Worm (Caenorhabditis elegans) whole organism, L3 larva: ENCODE measurements around the gene cept-2.

Experiments used
- R02D3.7 ChIP-seq: fragments of 150-350 bp; optimal IDR thresholded peaks from 2 replicates; lab custom pipeline; 2014; ENCODE audit warnings: missing biosample characterization, missing genetic modification characterization
- ZK546.5 ChIP-seq: sonication (generic microtip); optimal IDR thresholded peaks from 2 replicates; lab custom pipeline; 2017; ENCODE audit warnings: missing biosample characterization, missing genetic modification characterization
- aly-2 ChIP-seq: fragments of 150-350 bp; optimal IDR thresholded peaks from 2 replicates; lab custom pipeline; 2014; ENCODE audit warnings: missing biosample characterization, missing genetic modification characterization
- ama-1 ChIP-seq: fragments of 150-350 bp; optimal IDR thresholded peaks from 2 replicates; lab custom pipeline; 2018
- ceh-16 ChIP-seq: sonication (generic microtip); optimal IDR thresholded peaks from 2 replicates; lab custom pipeline; 2017; ENCODE audit warnings: missing biosample characterization, missing genetic modification characterization
- ceh-82 ChIP-seq: fragments of 150-350 bp; optimal IDR thresholded peaks from 2 replicates; lab custom pipeline; 2014; ENCODE audit warnings: missing biosample characterization, missing genetic modification characterization
- daf-12 ChIP-seq: fragments of 150-350 bp; optimal IDR thresholded peaks from 2 replicates; lab custom pipeline; 2014; ENCODE audit warnings: missing biosample characterization, missing genetic modification reagents, missing genetic modification characterization
- egl-27 ChIP-seq: sonication (generic microtip); optimal IDR thresholded peaks from 4 replicates; lab custom pipeline; 2017; ENCODE audit warnings: missing biosample characterization, missing genetic modification reagents, missing genetic modification characterization
- egl-5 ChIP-seq: fragments of 150-350 bp; optimal IDR thresholded peaks from 2 replicates; lab custom pipeline; 2017; ENCODE audit warnings: missing biosample characterization, missing genetic modification reagents, missing genetic modification characterization, inconsistent platforms
- elt-2 ChIP-seq: sonication (generic microtip); optimal IDR thresholded peaks from 2 replicates; lab custom pipeline; 2016; ENCODE audit warnings: missing genetic modification reagents, mild to moderate bottlenecking, missing genetic modification characterization, missing compliant biosample characterization
- elt-3 ChIP-seq, 3 experiments: fragments of 150-350 bp in 1 of 3; sonication (generic microtip) in 2 of 3; optimal IDR thresholded peaks; 2 replicates in 2 of 3; 4 replicates in 1 of 3; lab custom pipeline; 2014 to 2017; ENCODE audit warnings: missing biosample characterization in 3 of 3, missing genetic modification characterization in 3 of 3
- fkh-10 ChIP-seq: sonication (generic microtip); optimal IDR thresholded peaks from 2 replicates; lab custom pipeline; 2017; ENCODE audit warnings: missing biosample characterization, missing genetic modification reagents, missing genetic modification characterization
- fkh-2 ChIP-seq: fragments of 150-350 bp; optimal IDR thresholded peaks from 2 replicates; lab custom pipeline; 2014; ENCODE audit warnings: missing biosample characterization, missing genetic modification reagents, missing genetic modification characterization
- fos-1 ChIP-seq: fragments of 150-350 bp; optimal IDR thresholded peaks from 2 replicates; lab custom pipeline; 2014; ENCODE audit warnings: missing biosample characterization, missing genetic modification characterization
- hmg-11 ChIP-seq: sonication (generic microtip); optimal IDR thresholded peaks from 2 replicates; lab custom pipeline; 2016; ENCODE audit warnings: missing genetic modification characterization, missing compliant biosample characterization
- jun-1 ChIP-seq: fragments of 150-350 bp; optimal IDR thresholded peaks from 2 replicates; lab custom pipeline; 2014; ENCODE audit warnings: missing biosample characterization, missing genetic modification reagents, missing genetic modification characterization
- lin-15B ChIP-seq: fragments of 150-350 bp; optimal IDR thresholded peaks from 2 replicates; lab custom pipeline; 2014; ENCODE audit warnings: missing biosample characterization, missing genetic modification characterization
- lin-39 ChIP-seq: fragments of 150-350 bp; optimal IDR thresholded peaks from 2 replicates; lab custom pipeline; 2018; ENCODE audit warnings: missing biosample characterization, missing genetic modification reagents, missing genetic modification characterization
- lsy-12 ChIP-seq: sonication (generic microtip); optimal IDR thresholded peaks from 2 replicates; lab custom pipeline; 2016; ENCODE audit warnings: mild to moderate bottlenecking, missing genetic modification characterization, missing compliant biosample characterization
- mdl-1 ChIP-seq: fragments of 150-350 bp; optimal IDR thresholded peaks from 2 replicates; lab custom pipeline; 2014; ENCODE audit warnings: missing biosample characterization, missing genetic modification characterization
- mml-1 ChIP-seq: fragments of 150-350 bp; sonication (generic microtip); optimal IDR thresholded peaks from 3 replicates; lab custom pipeline; 2014; ENCODE audit warnings: missing biosample characterization, missing genetic modification characterization
- nfya-1 ChIP-seq: sonication (generic microtip); optimal IDR thresholded peaks from 2 replicates; lab custom pipeline; 2017; ENCODE audit warnings: missing genetic modification characterization, mild to moderate bottlenecking, missing compliant biosample characterization, antibody characterized with exemption, moderate library complexity; ENCODE audit not compliant: insufficient read depth
- nhr-23 ChIP-seq: fragments of 150-350 bp; optimal IDR thresholded peaks from 2 replicates; lab custom pipeline; 2014; ENCODE audit warnings: missing biosample characterization, missing genetic modification reagents, missing genetic modification characterization
- nhr-237 ChIP-seq: fragments of 150-350 bp; optimal IDR thresholded peaks from 2 replicates; lab custom pipeline; 2014; ENCODE audit warnings: missing biosample characterization, missing genetic modification characterization
- nhr-25 ChIP-seq: sonication (generic microtip); optimal IDR thresholded peaks from 2 replicates; lab custom pipeline; 2017; ENCODE audit warnings: missing biosample characterization, missing genetic modification characterization
- nhr-43 ChIP-seq: sonication (generic microtip); optimal IDR thresholded peaks from 2 replicates; lab custom pipeline; 2016; ENCODE audit warnings: mild to moderate bottlenecking, missing genetic modification characterization, missing compliant biosample characterization; ENCODE audit not compliant: poor library complexity, severe bottlenecking
- nhr-67 ChIP-seq: fragments of 150-350 bp; optimal IDR thresholded peaks from 2 replicates; lab custom pipeline; 2014; ENCODE audit warnings: missing biosample characterization, missing genetic modification characterization
- nhr-76 ChIP-seq: fragments of 150-350 bp; sonication (generic microtip); optimal IDR thresholded peaks from 5 replicates; lab custom pipeline; 2014; ENCODE audit warnings: missing biosample characterization, missing genetic modification characterization
- nhr-77 ChIP-seq: fragments of 150-350 bp; optimal IDR thresholded peaks from 2 replicates; lab custom pipeline; 2014; ENCODE audit warnings: missing biosample characterization, missing genetic modification characterization
- pha-4 ChIP-seq: fragments of 150-350 bp; optimal IDR thresholded peaks from 2 replicates; lab custom pipeline; 2014; ENCODE audit warnings: missing biosample characterization, missing genetic modification reagents, missing genetic modification characterization
- pqm-1 ChIP-seq: fragments of 150-350 bp; optimal IDR thresholded peaks from 2 replicates; lab custom pipeline; 2017; ENCODE audit warnings: missing biosample characterization, missing genetic modification characterization, inconsistent platforms
- snpc-4 ChIP-seq: fragments of 150-350 bp; optimal IDR thresholded peaks from 2 replicates; lab custom pipeline; 2014; ENCODE audit warnings: missing biosample characterization, missing genetic modification characterization
- tbx-2 ChIP-seq: sonication (generic microtip); optimal IDR thresholded peaks from 2 replicates; lab custom pipeline; 2016; ENCODE audit warnings: mild to moderate bottlenecking, missing genetic modification characterization, missing compliant biosample characterization
- unc-39 ChIP-seq: sonication (generic microtip); optimal IDR thresholded peaks from 4 replicates; lab custom pipeline; 2017; ENCODE audit warnings: missing biosample characterization, missing genetic modification characterization
- unc-62 ChIP-seq: fragments of 150-350 bp; sonication (generic microtip); optimal IDR thresholded peaks from 4 replicates; lab custom pipeline; 2014; ENCODE audit warnings: missing biosample characterization, missing genetic modification reagents, missing genetic modification characterization
- zag-1 ChIP-seq: fragments of 150-350 bp; optimal IDR thresholded peaks from 2 replicates; lab custom pipeline; 2014; ENCODE audit warnings: missing biosample characterization, missing genetic modification characterization
- ztf-11 ChIP-seq: fragments of 150-350 bp; optimal IDR thresholded peaks from 2 replicates; lab custom pipeline; 2014; ENCODE audit warnings: missing biosample characterization, missing genetic modification characterization
- ztf-4 ChIP-seq: fragments of 150-350 bp; optimal IDR thresholded peaks from 2 replicates; lab custom pipeline; 2014; ENCODE audit warnings: missing biosample characterization, missing genetic modification characterization

cept-2 gene

DNA sequence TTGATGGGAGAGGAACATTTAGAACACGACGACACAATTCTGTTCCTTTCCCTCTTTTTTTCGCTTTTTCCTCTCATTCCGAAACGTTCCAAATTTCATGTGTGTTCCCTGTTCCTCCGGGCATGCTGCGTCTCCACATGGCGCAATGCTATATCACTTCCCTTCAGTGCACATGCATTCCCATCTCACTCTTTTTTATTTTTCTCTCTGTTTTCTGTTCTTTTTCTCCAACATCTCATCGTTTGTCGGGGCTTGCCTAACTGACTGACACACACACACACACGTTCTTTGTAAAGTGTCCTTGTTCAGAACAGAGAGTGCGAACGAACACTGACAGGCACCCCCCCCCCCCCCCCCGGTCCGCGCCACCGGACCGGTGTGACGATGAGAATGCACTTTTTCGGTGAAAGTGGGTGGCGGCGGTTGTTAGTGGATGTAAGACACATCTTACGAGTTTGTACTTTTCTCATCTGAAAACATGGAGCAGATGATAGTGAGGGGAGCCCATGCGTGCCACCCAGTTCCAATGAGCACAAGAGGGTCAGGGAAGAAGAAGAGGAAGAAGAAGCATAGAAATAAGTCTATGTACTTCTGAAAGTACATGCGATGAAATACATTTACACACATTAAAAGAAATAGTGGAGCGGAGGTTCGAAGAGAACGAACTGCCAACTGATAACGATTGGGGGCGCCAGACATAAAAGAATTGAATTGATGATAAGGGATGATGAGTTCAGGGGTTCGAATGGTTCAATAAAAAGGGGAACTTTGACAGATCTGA lies 20.9 kb downstream of the cept-2 start:
- TF ChIP-seq hmg-11 (tag; lab: Kevin White, UChicago) (peak; percentile 95), nhr-43 (peak; percentile 52), unc-62 (GFP tag; lab: Kevin White, UChicago) (peak; percentile 57), nhr-23 (tag; lab: Kevin White, UChicago) (peak; percentile 89), daf-12 (tag; lab: Kevin White, UChicago) (peak; percentile 81), nhr-25 (tag; lab: Kevin White, UChicago) (peak; percentile 77), pqm-1 (tag; lab: Kevin White, UChicago) (peak; percentile 96), tbx-2 (tag; lab: Kevin White, UChicago) (peak; percentile 6), ztf-11 (tag; lab: Kevin White, UChicago) (peak; percentile 1), lsy-12 (tag; lab: Kevin White, UChicago) (peak; percentile 24), jun-1 (tag; lab: Kevin White, UChicago) (peak; percentile 11), ztf-4 (tag; lab: Kevin White, UChicago) (peak; percentile 29), elt-2 (peak; percentile 73), snpc-4 (peak; percentile 49), pha-4 (peak; percentile 53), nfya-1 (tag; lab: Kevin White, UChicago) (peak; percentile 81), elt-3 (tag; optimal IDR thresholded peaks at IDR 0.05; lab: Kevin White, UChicago) (no peak), nhr-77 (no peak), ceh-16 (tag; lab: Kevin White, UChicago) (no peak), R02D3.7 (tag; lab: Kevin White, UChicago) (no peak), egl-5 (tag; lab: Kevin White, UChicago) (peak; percentile 56)

DNA sequence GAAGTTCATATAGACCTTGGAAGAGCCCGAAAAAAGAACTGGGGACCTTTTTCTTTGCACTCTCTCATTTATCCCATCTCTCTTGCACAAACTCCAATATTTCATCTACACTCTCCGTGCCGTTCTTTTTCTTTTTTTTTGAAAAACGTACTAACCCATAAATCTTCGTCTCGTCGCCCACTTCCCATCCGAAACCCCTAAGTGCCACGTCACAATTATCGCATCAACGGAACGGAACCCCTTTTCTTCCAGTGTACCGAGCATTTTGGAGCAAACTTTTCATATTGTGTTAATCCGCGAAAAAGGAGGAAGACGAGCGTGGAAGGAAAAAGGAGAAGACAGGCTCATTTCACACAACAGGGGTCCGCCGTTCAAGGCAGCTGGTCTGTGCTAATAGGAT lies 21.8 kb downstream of the cept-2 start:
- TF ChIP-seq lin-15B, result no peak
- TF ChIP-seq fos-1 (tag; lab: Kevin White, UChicago), result no peak
- peak; percentile 43 for TF ChIP-seq nfya-1 (tag; lab: Kevin White, UChicago)
- TF ChIP-seq ztf-4 (tag; lab: Kevin White, UChicago), result no peak
- peak; percentile 51 for TF ChIP-seq unc-62 (GFP tag; lab: Kevin White, UChicago)
- TF ChIP-seq aly-2 (tag; lab: Kevin White, UChicago), result no peak
- TF ChIP-seq nhr-237 (tag; lab: Kevin White, UChicago), result no peak
- TF ChIP-seq ama-1, result peak; percentile 53
- no peak for TF ChIP-seq ceh-82
- TF ChIP-seq lin-39, result peak; percentile 47
- no peak for TF ChIP-seq nhr-77

DNA sequence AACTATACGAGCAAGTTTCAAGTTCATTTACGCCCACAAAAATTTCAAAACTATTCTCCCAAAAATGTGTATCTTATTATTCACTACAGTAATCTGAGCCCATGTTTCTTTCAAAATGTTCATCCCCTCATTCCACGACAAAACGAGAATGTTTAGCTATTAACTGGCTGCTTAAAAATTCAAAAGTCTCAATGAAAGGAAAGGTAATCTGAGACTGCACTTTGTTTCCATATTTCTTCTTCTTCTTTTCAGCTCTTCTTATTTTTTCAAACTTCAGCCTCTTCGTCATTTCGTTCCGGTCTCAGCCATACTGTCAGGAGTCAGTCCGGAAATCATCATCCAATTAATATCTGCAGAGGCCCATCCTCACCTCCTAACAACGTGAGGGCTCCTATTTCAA lies 25.2 kb downstream of the cept-2 start, which contains the start of gene unc-39:
TSS of gene unc-39 (plus strand) at position 301 of the 400 bp plus-strand sequence.
- no peak for TF ChIP-seq nhr-67 (tag; lab: Kevin White, UChicago)
- TF ChIP-seq pha-4, result no peak
- TF ChIP-seq R02D3.7 (tag; lab: Kevin White, UChicago), result no peak
- no peak for TF ChIP-seq snpc-4
- TF ChIP-seq lin-15B, result no peak
- no peak for TF ChIP-seq nhr-76 (tag; lab: Kevin White, UChicago)
- TF ChIP-seq elt-3 (tag; optimal IDR thresholded peaks at IDR 0.05; lab: Kevin White, UChicago), result no peak
- TF ChIP-seq mml-1 (tag; lab: Kevin White, UChicago), result no peak
- TF ChIP-seq fkh-2 (tag; lab: Kevin White, UChicago), result no peak
- TF ChIP-seq nhr-25 (tag; lab: Kevin White, UChicago), result no peak
- TF ChIP-seq ZK546.5 (tag; lab: Kevin White, UChicago), result no peak
- TF ChIP-seq nhr-23 (tag; lab: Kevin White, UChicago), result no peak
- TF ChIP-seq nhr-77, result no peak
- TF ChIP-seq egl-5 (tag; lab: Kevin White, UChicago), result no peak
- TF ChIP-seq nfya-1 (tag; lab: Kevin White, UChicago), result no peak
- TF ChIP-seq fkh-10, result no peak

DNA sequence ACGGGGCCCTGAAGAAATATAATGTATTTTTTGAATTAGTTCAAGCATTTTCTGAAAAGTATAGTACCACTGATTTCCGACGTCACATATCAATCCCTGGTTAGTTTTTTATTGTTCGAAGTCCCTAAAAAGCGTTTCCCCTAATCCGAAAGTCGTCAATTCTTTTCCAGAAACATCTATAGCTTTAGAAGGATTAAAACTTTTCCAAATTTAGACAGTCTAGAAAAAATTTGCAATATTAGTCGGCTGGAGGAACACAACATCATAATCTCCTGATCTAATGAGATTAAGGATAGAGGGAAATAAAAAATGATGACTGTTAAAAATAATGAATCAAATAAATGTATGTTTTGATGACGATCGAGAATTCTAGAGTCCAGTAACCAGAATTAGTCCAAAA lies 30.5 kb downstream of the cept-2 start:
- TF ChIP-seq R02D3.7 (tag; lab: Kevin White, UChicago) (no peak), ceh-82 (no peak), mdl-1 (tag; lab: Kevin White, UChicago) (no peak), fos-1 (tag; lab: Kevin White, UChicago) (no peak), aly-2 (tag; lab: Kevin White, UChicago) (no peak), egl-5 (tag; lab: Kevin White, UChicago) (no peak), ceh-16 (tag; lab: Kevin White, UChicago) (no peak), unc-39 (no peak), egl-27 (tag; lab: Kevin White, UChicago) (no peak), ama-1 (no peak), zag-1 (tag; lab: Kevin White, UChicago) (no peak), daf-12 (tag; lab: Kevin White, UChicago) (no peak), elt-3 (tag; optimal IDR thresholded peaks at IDR 0.05; lab: Kevin White, UChicago) (no peak)
